Fruit fly (Drosophila melanogaster): ENCODE measurements around the gene CG15628.

Gene CG15628

DNA sequence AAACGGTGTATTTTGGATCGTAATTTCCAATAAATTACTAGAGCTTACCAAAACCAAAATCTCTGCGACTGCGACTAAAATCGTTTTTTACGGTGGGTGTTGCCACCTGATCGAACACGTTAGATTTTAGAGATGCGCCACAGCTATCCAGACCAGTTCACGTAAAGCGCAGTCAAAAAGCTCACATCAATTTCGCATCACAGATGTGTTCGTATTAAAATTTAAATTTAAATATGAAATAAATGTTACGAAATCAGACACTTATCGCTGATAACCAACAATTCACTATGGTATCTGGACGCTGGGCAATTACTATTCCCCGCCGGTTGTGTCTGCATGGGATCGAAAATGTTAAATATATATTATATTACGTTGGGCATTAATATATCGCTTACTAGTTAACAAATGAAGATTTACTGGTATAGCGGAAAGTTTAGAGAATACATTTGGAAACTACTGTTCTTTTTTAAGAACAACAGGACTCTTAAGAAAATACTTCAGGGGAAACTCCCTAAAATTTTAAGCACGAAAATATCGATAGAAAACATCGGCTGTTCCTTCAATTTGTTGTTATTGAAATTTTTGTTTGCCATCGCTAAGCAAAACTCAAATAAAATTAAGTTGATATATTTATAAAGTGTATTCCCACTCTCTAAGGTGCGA lies 25.7 kb downstream of the CG15628 start, which contains the start of the genes mxt and CG11927 (continued):
- no peak for TF ChIP-seq wek (GFP tag; optimal IDR thresholded peaks at IDR 0.05)
- TF ChIP-seq da (GFP tag; optimal IDR thresholded peaks at IDR 0.05): no peak
- no peak for TF ChIP-seq CG5180 (GFP tag; optimal IDR thresholded peaks at IDR 0.05)
- no peak for TF ChIP-seq Dad (GFP tag; optimal IDR thresholded peaks at IDR 0.05)
- no peak for TF ChIP-seq caup (GFP tag; optimal IDR thresholded peaks at IDR 0.05; ENCODE audit: severe bottlenecking)
- no peak for TF ChIP-seq CG12744 (GFP tag; optimal IDR thresholded peaks at IDR 0.05)
- TF ChIP-seq jigr1 (GFP tag; IDR thresholded peaks at IDR 0.05): no peak
- TF ChIP-seq Poxn (GFP tag; IDR thresholded peaks at IDR 0.05): no peak
- TF ChIP-seq Rx (GFP tag; IDR thresholded peaks at IDR 0.05): 0 out of 2 replicates have a peak, but pooled peaks have one; percentile 13
- no peak for TF ChIP-seq dmrt99B (tag; optimal IDR thresholded peaks at IDR 0.05)
- no peak for TF ChIP-seq crp (GFP tag; optimal IDR thresholded peaks at IDR 0.05)
- peak; percentile 22 for TF ChIP-seq B-H2 (GFP tag; optimal IDR thresholded peaks at IDR 0.05)
- TF ChIP-seq NFAT (GFP tag; IDR thresholded peaks at IDR 0.05): peak; percentile 77
- TF ChIP-seq sisA (GFP tag; IDR thresholded peaks at IDR 0.05): peak; percentile 51
- 0 out of 3 replicates have a peak, but pooled peaks have one; percentile 29 for TF ChIP-seq ase (GFP tag; IDR thresholded peaks at IDR 0.05)
- TF ChIP-seq Lhr (GFP tag; optimal IDR thresholded peaks at IDR 0.05): peak; percentile 28
- TF ChIP-seq Mrtf (GFP tag; IDR thresholded peaks at IDR 0.05): peak; percentile 27; the same call in 1 of the 3 replicates
- 0 out of 4 replicates have a peak, but pooled peaks have one; percentile 63 for TF ChIP-seq chinmo (GFP tag; IDR thresholded peaks at IDR 0.05; ENCODE audit: partially characterized antibody)
- no peak for TF ChIP-seq lab (GFP tag; optimal IDR thresholded peaks at IDR 0.05)
- TF ChIP-seq Trl (optimal IDR thresholded peaks at IDR 0.05): no peak
- no peak for TF ChIP-seq Trl (GFP tag; optimal IDR thresholded peaks at IDR 0.05)
- peak; percentile 20; the same call in 2 of the 3 replicates for TF ChIP-seq Aef1 (GFP tag; IDR thresholded peaks at IDR 0.05)
- no peak for TF ChIP-seq gro (GFP tag; optimal IDR thresholded peaks at IDR 0.05)
- TF ChIP-seq CG15269 (tag; optimal IDR thresholded peaks at IDR 0.05): no peak
- TF ChIP-seq BEAF-32 (GFP tag; optimal IDR thresholded peaks at IDR 0.05): peak; percentile 86
- no peak for TF ChIP-seq MESR4 (GFP tag; optimal IDR thresholded peaks at IDR 0.05)
- no peak for TF ChIP-seq fd64A (GFP tag; optimal IDR thresholded peaks at IDR 0.05)
- TF ChIP-seq lov (optimal IDR thresholded peaks at IDR 0.05): no peak
- no peak for TF ChIP-seq lov (GFP tag; IDR thresholded peaks at IDR 0.05)
- 0 out of 2 replicates have a peak, but pooled peaks have one; percentile 28 for TF ChIP-seq CG6689 (GFP tag; IDR thresholded peaks at IDR 0.05)
- TF ChIP-seq Ptx1 (GFP tag; IDR thresholded peaks at IDR 0.05): peak; percentile 39; the same call in 1 of the 2 replicates
- no peak for TF ChIP-seq scrt (GFP tag; optimal IDR thresholded peaks at IDR 0.05)
- 0 out of 2 replicates have a peak, but pooled peaks have one; percentile 7 for TF ChIP-seq sens-2 (GFP tag; IDR thresholded peaks at IDR 0.05)
- no peak for TF ChIP-seq luna (GFP tag; optimal IDR thresholded peaks at IDR 0.05)
- no peak for TF ChIP-seq disco-r (GFP tag; optimal IDR thresholded peaks at IDR 0.05)
- peak; percentile 80 for TF ChIP-seq Rfx (GFP tag; IDR thresholded peaks at IDR 0.05)
- no peak for TF ChIP-seq Doc2 (GFP tag; IDR thresholded peaks at IDR 0.05)
- TF ChIP-seq Sry-β (GFP tag; optimal IDR thresholded peaks at IDR 0.05): peak; percentile 88
- TF ChIP-seq CG1603 (tag; optimal IDR thresholded peaks at IDR 0.05): no peak
- no peak for TF ChIP-seq fru (optimal IDR thresholded peaks at IDR 0.05)
- TF ChIP-seq stwl (tag; optimal IDR thresholded peaks at IDR 0.05): no peak
- no peak for TF ChIP-seq tup (GFP tag; optimal IDR thresholded peaks at IDR 0.05)
- TF ChIP-seq esg (GFP tag; conservative IDR thresholded peaks at IDR 0.05): peak; percentile 30; the same call in 1 of the 2 replicates
- no peak for TF ChIP-seq Vsx1 (GFP tag; optimal IDR thresholded peaks at IDR 0.05)
- peak; percentile 77 for TF ChIP-seq tna (GFP tag; IDR thresholded peaks at IDR 0.05; ENCODE audit: partially characterized antibody)
- TF ChIP-seq Bdp1 (GFP tag; optimal IDR thresholded peaks at IDR 0.05): no peak
- TF ChIP-seq cg (GFP tag; optimal IDR thresholded peaks at IDR 0.05): no peak
- TF ChIP-seq zen (tag; optimal IDR thresholded peaks at IDR 0.05): no peak
- no peak for TF ChIP-seq CG34376 (GFP tag; optimal IDR thresholded peaks at IDR 0.05)
- peak; percentile 47 for TF ChIP-seq phol (tag; optimal IDR thresholded peaks at IDR 0.05)
